Fruit fly (Drosophila melanogaster): ENCODE measurements around the gene CG7049.

Gene CG7049

DNA sequence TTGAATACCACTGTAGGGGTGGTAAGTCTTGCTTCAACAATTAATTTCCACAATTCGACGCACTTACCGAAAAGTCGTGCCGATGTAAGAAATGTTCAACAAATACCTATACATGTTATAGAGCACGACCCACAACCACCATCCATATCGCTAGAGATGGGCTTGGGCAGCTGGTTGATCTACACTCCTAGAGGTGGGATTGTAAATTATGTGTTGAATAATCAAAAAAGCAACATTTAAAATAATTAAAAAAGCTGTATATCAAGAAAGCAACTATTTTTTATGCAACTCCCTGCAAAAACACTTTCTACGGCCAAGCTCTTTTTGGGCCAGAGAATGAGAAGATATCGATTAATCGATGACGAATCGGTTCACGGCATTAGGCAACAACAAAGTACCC is 8.2 kb upstream of the CG7049 start, which contains the start of the genes CG34140, Mkp and Mtch (continued):
- TF ChIP-seq ken (GFP tag; IDR thresholded peaks at IDR 0.05) (peak; percentile 80), CG14860 (GFP tag; IDR thresholded peaks at IDR 0.05; ENCODE audit: partially characterized antibody) (peak; percentile 89), CG8478 (optimal IDR thresholded peaks at IDR 0.05) (no peak), CG17359 (tag; optimal IDR thresholded peaks at IDR 0.05) (peak; percentile 79), CG2120 (GFP tag; optimal IDR thresholded peaks at IDR 0.05) (peak; percentile 95), CG10267 (tag; optimal IDR thresholded peaks at IDR 0.05) (peak; percentile 87), CG7928 (GFP tag; optimal IDR thresholded peaks at IDR 0.05) (no peak), salm (tag; optimal IDR thresholded peaks at IDR 0.05) (peak; percentile 68), CG11247 (GFP tag; IDR thresholded peaks at IDR 0.05) (peak; percentile 76), CG6254 (GFP tag; optimal IDR thresholded peaks at IDR 0.05) (no peak), onecut (GFP tag; IDR thresholded peaks at IDR 0.05) (no peak), CG15479 (GFP tag; optimal IDR thresholded peaks at IDR 0.05) (no peak), CG17361 (GFP tag; IDR thresholded peaks at IDR 0.05) (no peak; the same call in 1 of the 3 replicates), zf30C (GFP tag; optimal IDR thresholded peaks at IDR 0.05) (no peak), chn (GFP tag; optimal IDR thresholded peaks at IDR 0.05) (peak; percentile 94), Side (GFP tag; optimal IDR thresholded peaks at IDR 0.05) (peak; percentile 87), HmgD (GFP tag; optimal IDR thresholded peaks at IDR 0.05) (peak; percentile 39), chm (GFP tag; IDR thresholded peaks at IDR 0.05) (peak; percentile 64), pfk (GFP tag; optimal IDR thresholded peaks at IDR 0.05) (peak; percentile 18), ham (GFP tag; IDR thresholded peaks at IDR 0.05) (no peak), CG3281 (GFP tag; optimal IDR thresholded peaks at IDR 0.05) (no peak), Dfd (GFP tag; optimal IDR thresholded peaks at IDR 0.05) (no peak), CG4820 (GFP tag; optimal IDR thresholded peaks at IDR 0.05) (peak; percentile 82), nerfin-2 (GFP tag; IDR thresholded peaks at IDR 0.05; ENCODE audit: partially characterized antibody) (peak; percentile 81), gem (tag; optimal IDR thresholded peaks at IDR 0.05) (peak; percentile 91), al (GFP tag; IDR thresholded peaks at IDR 0.05) (peak; percentile 73), bcd (GFP tag; optimal IDR thresholded peaks at IDR 0.05) (no peak), CG12299 (tag; optimal IDR thresholded peaks at IDR 0.05) (peak; percentile 77), Sox100B (GFP tag; optimal IDR thresholded peaks at IDR 0.05) (no peak), slou (GFP tag; optimal IDR thresholded peaks at IDR 0.05) (peak; percentile 79), Ets65A (GFP tag) (peak; percentile 99), Sry-δ (GFP tag; optimal IDR thresholded peaks at IDR 0.05) (peak; percentile 99), CG33213 (GFP tag; optimal IDR thresholded peaks at IDR 0.05) (peak; percentile 92), H15 (GFP tag; IDR thresholded peaks at IDR 0.05) (peak; percentile 81), CG7271 (tag; optimal IDR thresholded peaks at IDR 0.05) (peak; percentile 70), lilli (GFP tag; optimal IDR thresholded peaks at IDR 0.05) (peak; percentile 96), CG34224 (GFP tag; IDR thresholded peaks at IDR 0.05; ENCODE audit: partially characterized antibody) (peak; percentile 94), Ptx1 (GFP tag; IDR thresholded peaks at IDR 0.05) (peak; percentile 84), hkb (optimal IDR thresholded peaks at IDR 0.05) (peak; percentile 88), hkb (GFP tag; IDR thresholded peaks at IDR 0.05) (peak; percentile 85), row (GFP tag; IDR thresholded peaks at IDR 0.05) (peak; percentile 94), CG6854 (GFP tag; optimal IDR thresholded peaks at IDR 0.05) (no peak), CG15514 (GFP tag; optimal IDR thresholded peaks at IDR 0.05) (peak; percentile 84), gro (GFP tag; optimal IDR thresholded peaks at IDR 0.05) (no peak), CG4282 (GFP tag; optimal IDR thresholded peaks at IDR 0.05) (peak; percentile 71), CG3163 (GFP tag; optimal IDR thresholded peaks at IDR 0.05) (peak; percentile 42), CG18262 (tag; optimal IDR thresholded peaks at IDR 0.05) (no peak), Ravus (GFP tag; IDR thresholded peaks at IDR 0.05) (peak; percentile 25; the same call in 1 of the 2 replicates), CG5953 (GFP tag; IDR thresholded peaks at IDR 0.05) (no peak), CG4707 (GFP tag; optimal IDR thresholded peaks at IDR 0.05) (no peak), CG7357 (GFP tag; IDR thresholded peaks at IDR 0.05) (0 out of 3 replicates have a peak, but pooled peaks have one; percentile 31), lab (GFP tag; optimal IDR thresholded peaks at IDR 0.05) (no peak)
